Fruit fly (Drosophila melanogaster) whole organism, wandering third instar larva: ENCODE measurements around the gene mRpL17.

Experiments
- CG32264 ChIP-seq: fragments of 200-800 bp; sonication (Bioruptor generic); optimal IDR thresholded peaks from 2 replicates; lab custom pipeline; 2016; ENCODE audit warnings: missing biosample characterization, missing genetic modification characterization
- CG9705 ChIP-seq: fragments of 200-800 bp; sonication (Bioruptor generic); optimal IDR thresholded peaks from 2 replicates; lab custom pipeline; 2018; ENCODE audit warnings: missing biosample characterization, mild to moderate bottlenecking, missing genetic modification characterization
- CrebA ChIP-seq: fragments of 200-800 bp; sonication (Bioruptor generic); optimal IDR thresholded peaks from 2 replicates; lab custom pipeline; 2016; ENCODE audit warnings: missing biosample characterization, mild to moderate bottlenecking, missing genetic modification characterization, borderline replicate concordance
- Dfd ChIP-seq: fragments of >200 bp; optimal IDR thresholded peaks from 2 replicates; lab custom pipeline; 2017; ENCODE audit warnings: missing biosample characterization, missing genetic modification characterization
- Dif ChIP-seq: fragments of 200-275, 200-300 bp; sonication (Bioruptor generic); optimal IDR thresholded peaks from 2 replicates; lab custom pipeline; 2018; ENCODE audit warnings: missing biosample characterization, missing genetic modification characterization; ENCODE audit not compliant: partially characterized antibody
- GATAd ChIP-seq: sonication (Bioruptor generic); optimal IDR thresholded peaks from 2 replicates; lab custom pipeline; 2016; ENCODE audit warnings: missing biosample characterization, missing genetic modification characterization
- HLH106 ChIP-seq: fragments of 200-800 bp; optimal IDR thresholded peaks from 3 replicates; lab custom pipeline; 2019; ENCODE audit warnings: missing biosample characterization, mild to moderate bottlenecking, missing genetic modification characterization, moderate library complexity
- Hnf4 ChIP-seq: fragments of 200-800 bp; sonication (Bioruptor generic); optimal IDR thresholded peaks from 2 replicates; lab custom pipeline; 2016; ENCODE audit warnings: missing biosample characterization, mild to moderate bottlenecking, missing genetic modification characterization
- Hr78 ChIP-seq: fragments of >200 bp; optimal IDR thresholded peaks from 2 replicates; lab custom pipeline; 2017; ENCODE audit warnings: missing biosample characterization, missing genetic modification characterization
- Hr83 ChIP-seq: fragments of 200-300 bp; sonication (Bioruptor generic); optimal IDR thresholded peaks from 2 replicates; lab custom pipeline; 2016; ENCODE audit warnings: missing biosample characterization, mild to moderate bottlenecking, missing genetic modification characterization, moderate library complexity; ENCODE audit not compliant: poor library complexity, severe bottlenecking
- Myc ChIP-seq: fragments of >200 bp; optimal IDR thresholded peaks from 2 replicates; lab custom pipeline; 2017
- N ChIP-seq: fragments of >200 bp; optimal IDR thresholded peaks from 2 replicates; lab custom pipeline; 2018; ENCODE audit warnings: missing biosample characterization, missing external identifiers, missing genetic modification characterization
- OdsH ChIP-seq: fragments of 200-800 bp; sonication (Bioruptor generic); optimal IDR thresholded peaks from 2 replicates; lab custom pipeline; 2016; ENCODE audit warnings: missing biosample characterization, mild to moderate bottlenecking, missing genetic modification characterization
- Rel ChIP-seq, 2 experiments: fragments of 200-800 bp; sonication (Bioruptor generic) in 1 of 2; optimal IDR thresholded peaks; 2 replicates in 1 of 2; 3 replicates in 1 of 2; lab custom pipeline; 2016 to 2019; ENCODE audit warnings: mild to moderate bottlenecking in 2 of 2, missing biosample characterization in 2 of 2, missing genetic modification characterization in 2 of 2, moderate library complexity in 1 of 2
- Vsx2 ChIP-seq: fragments of 200-300, 225-300 bp; sonication (Bioruptor generic); optimal IDR thresholded peaks from 2 replicates; lab custom pipeline; 2018; ENCODE audit warnings: missing biosample characterization, missing genetic modification characterization; ENCODE audit not compliant: partially characterized antibody
- br ChIP-seq: fragments of 200-800 bp; sonication (Bioruptor generic); optimal IDR thresholded peaks from 2 replicates; lab custom pipeline; 2016; ENCODE audit warnings: missing biosample characterization, missing genetic modification characterization
- dsf ChIP-seq: sonication (Bioruptor generic); optimal IDR thresholded peaks from 2 replicates; lab custom pipeline; 2016; ENCODE audit warnings: missing biosample characterization, missing genetic modification characterization, borderline replicate concordance
- ey ChIP-seq: fragments of 200-800 bp; sonication (Bioruptor generic); optimal IDR thresholded peaks from 2 replicates; lab custom pipeline; 2016; ENCODE audit warnings: missing biosample characterization, missing genetic modification characterization
- foxo ChIP-seq, 2 experiments: fragments of 200-800 bp; sonication (Bioruptor generic); optimal IDR thresholded peaks; 2 replicates in 1 of 2; 3 replicates in 1 of 2; lab custom pipeline; 2016 to 2017; ENCODE audit warnings: missing biosample characterization in 2 of 2, missing genetic modification characterization in 2 of 2
- fru ChIP-seq: fragments of 200-800 bp; sonication (Bioruptor generic); optimal IDR thresholded peaks from 3 replicates; lab custom pipeline; 2016; ENCODE audit warnings: missing biosample characterization, mild to moderate bottlenecking, missing genetic modification characterization
- jim ChIP-seq: fragments of 175-275, 200-325 bp; sonication (Bioruptor generic); optimal IDR thresholded peaks from 2 replicates; lab custom pipeline; 2016; ENCODE audit warnings: missing biosample characterization, mild to moderate bottlenecking, missing genetic modification characterization
- pan ChIP-seq: fragments of >200 bp; optimal IDR thresholded peaks from 2 replicates; lab custom pipeline; 2017
- rgr ChIP-seq: fragments of 200-800 bp; sonication (Bioruptor generic); optimal IDR thresholded peaks from 3 replicates; lab custom pipeline; 2016; ENCODE audit warnings: missing biosample characterization, mild to moderate bottlenecking, missing genetic modification characterization
- tai ChIP-seq: sonication (Bioruptor generic); optimal IDR thresholded peaks from 2 replicates; lab custom pipeline; 2016; ENCODE audit warnings: missing biosample characterization, missing genetic modification characterization
- usp ChIP-seq: fragments of >200 bp; optimal IDR thresholded peaks from 2 replicates; lab custom pipeline; 2017; ENCODE audit warnings: missing biosample characterization, missing genetic modification characterization
- woc ChIP-seq: sonication (Bioruptor generic); optimal IDR thresholded peaks from 2 replicates; lab custom pipeline; 2016; ENCODE audit warnings: missing biosample characterization, mild to moderate bottlenecking, missing genetic modification characterization

Gene mRpL17

dm6 chr3L:312323-312722 is 47.7 kb downstream of the mRpL17 start:
- TF ChIP-seq GATAd (GFP tag; lab: Kevin White, UChicago) (no peak), pan (lab: Kevin White, UChicago) (no peak), rgr (GFP tag; lab: Kevin White, UChicago) (no peak), Dif (GFP tag; lab: Kevin White, UChicago) (no peak), Vsx2 (GFP tag; lab: Kevin White, UChicago) (no peak), CrebA (GFP tag; lab: Kevin White, UChicago) (no peak), Hr78 (GFP tag; lab: Kevin White, UChicago) (no peak), fru (no peak), woc (GFP tag; lab: Kevin White, UChicago) (no peak), HLH106 (tag; lab: Kevin White, UChicago) (no peak), CG9705 (GFP tag; lab: Kevin White, UChicago) (no peak), foxo (GFP tag; optimal IDR thresholded peaks at IDR 0.05; lab: Kevin White, UChicago) (no peak), dsf (GFP tag; lab: Kevin White, UChicago) (no peak), CG32264 (GFP tag; lab: Kevin White, UChicago) (no peak), Rel (GFP tag; optimal IDR thresholded peaks at IDR 0.05; lab: Kevin White, UChicago) (no peak), Rel (tag; optimal IDR thresholded peaks at IDR 0.05; lab: Kevin White, UChicago) (no peak), usp (GFP tag; lab: Kevin White, UChicago) (no peak), tai (GFP tag; lab: Kevin White, UChicago) (no peak), N (GFP tag; lab: Kevin White, UChicago) (no peak), OdsH (no peak)

- no peak for TF ChIP-seq dsf (GFP tag; lab: Kevin White, UChicago)
- no peak for TF ChIP-seq pan (lab: Kevin White, UChicago)
- TF ChIP-seq HLH106 (tag; lab: Kevin White, UChicago) = no peak
- TF ChIP-seq Rel (GFP tag; optimal IDR thresholded peaks at IDR 0.05; lab: Kevin White, UChicago) = no peak
- no peak for TF ChIP-seq Rel (tag; optimal IDR thresholded peaks at IDR 0.05; lab: Kevin White, UChicago)
- TF ChIP-seq Myc = no peak
- no peak for TF ChIP-seq Hr83 (GFP tag; lab: Kevin White, UChicago)
- no peak for TF ChIP-seq jim (GFP tag; lab: Kevin White, UChicago)
- no peak for TF ChIP-seq Dif (GFP tag; lab: Kevin White, UChicago)
- TF ChIP-seq Hnf4 (GFP tag; lab: Kevin White, UChicago) = no peak
- no peak for TF ChIP-seq CG32264 (GFP tag; lab: Kevin White, UChicago)
- no peak for TF ChIP-seq br (GFP tag; lab: Kevin White, UChicago)
- TF ChIP-seq rgr (GFP tag; lab: Kevin White, UChicago) = no peak
- TF ChIP-seq GATAd (GFP tag; lab: Kevin White, UChicago) = no peak
- no peak for TF ChIP-seq Dfd (GFP tag; lab: Kevin White, UChicago)
- TF ChIP-seq ey (GFP tag; lab: Kevin White, UChicago) = no peak
Measured at dm6 chr3L:315140-315539, 50.6 kb downstream of the mRpL17 start.
